Fruit fly (Drosophila melanogaster) whole organism, embryonic: ENCODE results near the gene Jhbp16.
A peak's percentile ranks its signal among the peaks of the same experiment; 100 is the strongest.

Source experiments
- CG1024 ChIP-seq: fragments of 200-800 bp; sonication (Bioruptor generic); IDR thresholded peaks from 2 replicates; pipeline ENCODE4 v1.3.6; 2022; ENCODE audit warnings: missing biosample characterization, missing genetic modification characterization
- CG10274 ChIP-seq: fragments of 200-800 bp; sonication (Bioruptor generic); optimal IDR thresholded peaks from 3 replicates; lab custom pipeline; 2017; ENCODE audit warnings: missing biosample characterization, mild to moderate bottlenecking, missing genetic modification characterization
- CG10431 ChIP-seq: fragments of 200-800 bp; sonication (Bioruptor generic); optimal IDR thresholded peaks from 3 replicates; lab custom pipeline; 2018; ENCODE audit warnings: missing biosample characterization, mild to moderate bottlenecking, missing genetic modification characterization
- CG10654 ChIP-seq: fragments of 200-800 bp; sonication (Bioruptor generic); optimal IDR thresholded peaks from 2 replicates; lab custom pipeline; 2016; ENCODE audit warnings: missing biosample characterization, missing genetic modification characterization
- CG10979 ChIP-seq: fragments of 200-800 bp; sonication (Bioruptor generic); optimal IDR thresholded peaks from 2 replicates; lab custom pipeline; 2018; ENCODE audit warnings: missing biosample characterization, mild to moderate bottlenecking, missing genetic modification characterization, moderate library complexity
- CG11093 ChIP-seq: fragments of 200-800 bp; sonication (Bioruptor generic); IDR thresholded peaks from 3 replicates; pipeline ENCODE4 v1.3.6; 2022; ENCODE audit warnings: missing biosample characterization, missing genetic modification characterization
- CG12299 ChIP-seq: fragments of 200-800 bp; sonication (Bioruptor generic); optimal IDR thresholded peaks from 2 replicates; lab custom pipeline; 2018; ENCODE audit warnings: missing biosample characterization, mild to moderate bottlenecking, missing genetic modification characterization
- CG1233 ChIP-seq: fragments of 200-800 bp; sonication (Bioruptor generic); optimal IDR thresholded peaks from 4 replicates; lab custom pipeline; 2018; ENCODE audit warnings: missing biosample characterization, mild to moderate bottlenecking, missing genetic modification characterization
- CG13775 ChIP-seq: fragments of 200-800 bp; sonication (Bioruptor generic); optimal IDR thresholded peaks from 3 replicates; lab custom pipeline; 2017; ENCODE audit warnings: missing biosample characterization, mild to moderate bottlenecking, missing genetic modification characterization
- CG14050 ChIP-seq: fragments of 200-800 bp; sonication (Bioruptor generic); IDR thresholded peaks from 3 replicates; pipeline ENCODE4 v1.3.6; 2022; ENCODE audit warnings: missing biosample characterization, missing genetic modification characterization
- CG15601 ChIP-seq: fragments of 200-800 bp; sonication (Bioruptor generic); optimal IDR thresholded peaks from 3 replicates; lab custom pipeline; 2019; ENCODE audit warnings: missing biosample characterization, mild to moderate bottlenecking, missing genetic modification characterization, moderate library complexity
- CG17328 ChIP-seq: fragments of 200-800 bp; sonication (Bioruptor generic); IDR thresholded peaks from 2 replicates; pipeline ENCODE4 v1.3.6; 2022; ENCODE audit warnings: missing biosample characterization, missing genetic modification characterization
- CG17912 ChIP-seq: fragments of 200-800 bp; sonication (Bioruptor generic); optimal IDR thresholded peaks from 2 replicates; lab custom pipeline; 2018; ENCODE audit warnings: missing biosample characterization, mild to moderate bottlenecking, missing genetic modification characterization
- CG18599 ChIP-seq: fragments of 200-800 bp; sonication (Bioruptor generic); optimal IDR thresholded peaks from 3 replicates; lab custom pipeline; 2017; ENCODE audit warnings: missing biosample characterization, missing genetic modification characterization, mild to moderate bottlenecking, moderate library complexity, missing genetic modification reagents
- CG2678 ChIP-seq: fragments of 200-800 bp; sonication (Bioruptor generic); optimal IDR thresholded peaks from 3 replicates; lab custom pipeline; 2019; ENCODE audit warnings: missing biosample characterization, mild to moderate bottlenecking, missing genetic modification characterization, moderate library complexity
- CG30020 ChIP-seq: fragments of 200-800 bp; optimal IDR thresholded peaks from 2 replicates; lab custom pipeline; 2019; ENCODE audit warnings: missing biosample characterization, mild to moderate bottlenecking, missing genetic modification characterization, moderate library complexity
- CG31224 ChIP-seq: fragments of 200-800 bp; sonication (Bioruptor generic); IDR thresholded peaks from 2 replicates; pipeline ENCODE4 v1.3.6; 2022; ENCODE audit warnings: missing biosample characterization, missing genetic modification characterization
- CG33557 ChIP-seq: fragments of 200-800 bp; sonication (Bioruptor generic); optimal IDR thresholded peaks from 2 replicates; lab custom pipeline; 2019; ENCODE audit warnings: missing biosample characterization, mild to moderate bottlenecking, missing genetic modification characterization, moderate library complexity
- CG3407 ChIP-seq: fragments of 200-800 bp; sonication (Bioruptor generic); optimal IDR thresholded peaks from 2 replicates; lab custom pipeline; 2018; ENCODE audit warnings: missing biosample characterization, mild to moderate bottlenecking, missing genetic modification characterization
- CG3995 ChIP-seq: fragments of 200-800 bp; sonication (Bioruptor generic); optimal IDR thresholded peaks from 3 replicates; lab custom pipeline; 2016; ENCODE audit warnings: missing biosample characterization, missing genetic modification characterization
- CG6654 ChIP-seq: fragments of 200-800 bp; sonication (Bioruptor generic); optimal IDR thresholded peaks from 2 replicates; lab custom pipeline; 2017; ENCODE audit warnings: missing biosample characterization, mild to moderate bottlenecking, missing genetic modification characterization
- CG7357 ChIP-seq: fragments of 200-800 bp; sonication (Bioruptor generic); IDR thresholded peaks from 3 replicates; pipeline ENCODE4 v1.3.6; 2022; ENCODE audit warnings: missing biosample characterization, missing genetic modification characterization
- CoRest ChIP-seq: fragments of 200-800 bp; sonication (Bioruptor generic); optimal IDR thresholded peaks from 3 replicates; lab custom pipeline; 2018; ENCODE audit warnings: missing biosample characterization, mild to moderate bottlenecking, missing genetic modification characterization, moderate library complexity
- Elba2 ChIP-seq: fragments of 200-800 bp; sonication (Bioruptor generic); optimal IDR thresholded peaks from 3 replicates; lab custom pipeline; 2016; ENCODE audit warnings: missing biosample characterization, missing genetic modification characterization
- Gsc ChIP-seq: fragments of 200-800 bp; sonication (Bioruptor generic); IDR thresholded peaks from 2 replicates; pipeline ENCODE4 v1.3.6; 2022; ENCODE audit warnings: missing biosample characterization, missing genetic modification characterization
- H2.0 ChIP-seq: fragments of 200-800 bp; sonication (Bioruptor generic); IDR thresholded peaks from 2 replicates; pipeline ENCODE4 v1.3.6; 2022; ENCODE audit warnings: missing biosample characterization, missing genetic modification characterization
- Hsf ChIP-seq: fragments of 200-800 bp; sonication (Bioruptor generic); optimal IDR thresholded peaks from 3 replicates; lab custom pipeline; 2016; ENCODE audit warnings: missing biosample characterization, missing genetic modification characterization
- Kr ChIP-seq: fragments of 200-800 bp; sonication (Bioruptor generic); optimal IDR thresholded peaks from 2 replicates; lab custom pipeline; 2017; ENCODE audit warnings: missing biosample characterization, mild to moderate bottlenecking, missing genetic modification characterization
- Meics ChIP-seq: fragments of 200-800 bp; sonication (Bioruptor generic); optimal IDR thresholded peaks from 2 replicates; lab custom pipeline; 2017; ENCODE audit warnings: missing biosample characterization, mild to moderate bottlenecking, missing genetic modification characterization
- Mrtf ChIP-seq: fragments of 200-800 bp; sonication (Bioruptor generic); IDR thresholded peaks from 3 replicates; pipeline ENCODE4 v1.3.6; 2022; ENCODE audit warnings: missing biosample characterization, missing genetic modification characterization
- NC2β ChIP-seq: fragments of 200-800 bp; sonication (Bioruptor generic); optimal IDR thresholded peaks from 2 replicates; lab custom pipeline; 2016; ENCODE audit warnings: missing biosample characterization, missing genetic modification characterization
- Neu2 ChIP-seq: fragments of 200-800 bp; sonication (Bioruptor generic); optimal IDR thresholded peaks from 3 replicates; lab custom pipeline; 2016; ENCODE audit warnings: missing biosample characterization, missing genetic modification characterization, borderline replicate concordance
- Poxn ChIP-seq: fragments of 200-800 bp; sonication (Bioruptor generic); IDR thresholded peaks from 2 replicates; pipeline ENCODE4 v1.3.6; 2022; ENCODE audit warnings: missing biosample characterization, missing genetic modification characterization
- Sox100B ChIP-seq: fragments of 200-800 bp; sonication (Bioruptor generic); optimal IDR thresholded peaks from 3 replicates; lab custom pipeline; 2018; ENCODE audit warnings: missing biosample characterization, mild to moderate bottlenecking, missing genetic modification characterization
- Sry-β ChIP-seq: fragments of 200-800 bp; sonication (Bioruptor generic); optimal IDR thresholded peaks from 2 replicates; lab custom pipeline; 2018; ENCODE audit warnings: missing biosample characterization, mild to moderate bottlenecking, missing genetic modification characterization, moderate library complexity
- YL-1 ChIP-seq: fragments of 200-800 bp; sonication (Bioruptor generic); optimal IDR thresholded peaks from 3 replicates; lab custom pipeline; 2017; ENCODE audit warnings: missing biosample characterization, mild to moderate bottlenecking, missing genetic modification characterization
- bcd ChIP-seq: fragments of 200-800 bp; sonication (Bioruptor generic); optimal IDR thresholded peaks from 2 replicates; lab custom pipeline; 2017; ENCODE audit warnings: missing biosample characterization, mild to moderate bottlenecking, missing genetic modification characterization
- caup ChIP-seq: fragments of 200-800 bp; sonication (Bioruptor generic); optimal IDR thresholded peaks from 3 replicates; lab custom pipeline; 2017; ENCODE audit warnings: missing biosample characterization, mild to moderate bottlenecking, missing genetic modification characterization, moderate library complexity; ENCODE audit not compliant: severe bottlenecking
- crp ChIP-seq, 2 experiments: fragments of 200-800 bp; sonication (Bioruptor generic); optimal IDR thresholded peaks; 2 replicates in 1 of 2; 3 replicates in 1 of 2; lab custom pipeline; 2017; ENCODE audit warnings: missing biosample characterization in 2 of 2, missing genetic modification characterization in 2 of 2, mild to moderate bottlenecking in 1 of 2, moderate library complexity in 1 of 2
- gfzf ChIP-seq: fragments of 200-800 bp; sonication (Bioruptor generic); optimal IDR thresholded peaks from 2 replicates; lab custom pipeline; 2016; ENCODE audit warnings: missing biosample characterization, mild to moderate bottlenecking, missing genetic modification characterization, moderate library complexity
- grn ChIP-seq: fragments of 200-800 bp; sonication (Bioruptor generic); optimal IDR thresholded peaks from 3 replicates; lab custom pipeline; 2017; ENCODE audit warnings: missing biosample characterization, missing genetic modification characterization
- hbn ChIP-seq: fragments of 200-800 bp; sonication (Bioruptor generic); IDR thresholded peaks from 2 replicates; pipeline ENCODE4 v1.3.6; 2022; ENCODE audit warnings: missing biosample characterization, missing genetic modification characterization; ENCODE audit not compliant: partially characterized antibody
- jigr1 ChIP-seq: fragments of 200-800 bp; sonication (Bioruptor generic); IDR thresholded peaks from 3 replicates; pipeline ENCODE4 v1.3.6; 2022; ENCODE audit warnings: missing biosample characterization, missing genetic modification characterization
- kay ChIP-seq: fragments of 200-800 bp; sonication (Bioruptor generic); optimal IDR thresholded peaks from 2 replicates; lab custom pipeline; 2016; ENCODE audit warnings: missing biosample characterization, missing genetic modification characterization
- kni ChIP-seq: fragments of 200-800 bp; sonication (Bioruptor generic); optimal IDR thresholded peaks from 3 replicates; lab custom pipeline; 2017; ENCODE audit warnings: mild to moderate bottlenecking, missing biosample characterization, missing genetic modification reagents, missing genetic modification characterization
- pho ChIP-seq: fragments of 200-800 bp; sonication (Bioruptor generic); optimal IDR thresholded peaks from 2 replicates; lab custom pipeline; 2016; ENCODE audit warnings: missing biosample characterization, missing genetic modification characterization
- pita ChIP-seq: fragments of 200-800 bp; sonication (Bioruptor generic); optimal IDR thresholded peaks from 2 replicates; lab custom pipeline; 2017; ENCODE audit warnings: missing biosample characterization, mild to moderate bottlenecking, missing genetic modification characterization
- sens ChIP-seq: fragments of 200-800 bp; sonication (Bioruptor generic); peaks from one replicate; lab custom pipeline; 2016; ENCODE audit warnings: missing biosample characterization, missing genetic modification characterization
- tio ChIP-seq: fragments of 200-800 bp; sonication (Bioruptor generic); optimal IDR thresholded peaks from 2 replicates; lab custom pipeline; 2017; ENCODE audit warnings: missing biosample characterization, missing genetic modification characterization, inconsistent platforms
- zfh1 ChIP-seq: fragments of 200-800 bp; sonication (Bioruptor generic); IDR thresholded peaks from 3 replicates; pipeline ENCODE4 v1.3.6; 2022; ENCODE audit warnings: missing biosample characterization, missing genetic modification characterization

The Jhbp16 gene

DNA sequence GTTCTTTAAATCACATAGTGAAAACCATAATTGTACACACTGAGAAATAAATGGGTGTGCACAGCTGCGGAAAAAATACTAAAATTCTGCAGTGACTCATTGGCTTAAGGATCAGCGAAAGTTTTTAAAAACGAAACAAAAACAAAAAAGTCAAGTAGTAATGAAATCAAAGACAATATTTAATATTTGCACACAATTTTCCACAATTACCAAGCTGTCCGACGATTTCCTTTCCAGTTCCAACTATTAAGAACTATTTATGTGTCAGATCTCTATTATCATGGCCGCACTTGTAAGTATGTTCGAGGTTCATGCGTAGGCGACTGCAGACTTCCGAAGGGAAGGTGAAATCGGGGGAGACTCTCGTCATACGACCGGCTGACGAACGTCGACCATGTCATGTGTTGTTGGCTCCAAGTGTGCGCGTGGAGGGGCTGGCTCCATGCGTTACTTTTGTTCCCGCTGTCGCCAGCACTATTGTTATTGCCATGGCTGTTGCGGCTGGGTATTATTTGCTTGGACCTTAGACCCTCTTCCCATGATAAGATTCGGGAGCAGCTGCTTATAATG is 49.2 kb upstream of the Jhbp16 start (continued):
- TF ChIP-seq Elba2, result no peak
- TF ChIP-seq CG11093, result no peak
- TF ChIP-seq CG18599 (GFP tag; lab: Kevin White, UChicago), result peak; percentile 53
- peak; percentile 63 for TF ChIP-seq CoRest (tag; lab: Kevin White, UChicago)
- TF ChIP-seq CG10431 (GFP tag; lab: Kevin White, UChicago), result no peak
- no peak for TF ChIP-seq gfzf (GFP tag; lab: Kevin White, UChicago)
- no peak for TF ChIP-seq Mrtf (GFP tag; lab: Robert Waterston, UW)
- no peak for TF ChIP-seq CG17912 (GFP tag; lab: Kevin White, UChicago)
- peak; percentile 60 for TF ChIP-seq bcd (GFP tag; lab: Kevin White, UChicago)
- peak; percentile 26 for TF ChIP-seq CG3407
- 0 out of 3 replicates have a peak, but pooled peaks have one; percentile 53 for TF ChIP-seq CG7357
- TF ChIP-seq Sox100B (GFP tag; lab: Kevin White, UChicago), result peak; percentile 24
- TF ChIP-seq zfh1 (GFP tag; lab: Robert Waterston, UW), result no peak
- peak; percentile 44 for TF ChIP-seq caup (GFP tag; lab: Kevin White, UChicago)
- peak; percentile 65 for TF ChIP-seq Hsf (GFP tag; lab: Kevin White, UChicago)
- TF ChIP-seq tio, result peak; percentile 57
- TF ChIP-seq kni, result no peak
- peak; percentile 10 for TF ChIP-seq YL-1 (GFP tag; lab: Kevin White, UChicago)
- TF ChIP-seq Neu2 (GFP tag; lab: Kevin White, UChicago), result no peak
- peak; percentile 28 for TF ChIP-seq CG1233 (GFP tag; lab: Kevin White, UChicago)
- TF ChIP-seq CG2678 (tag; lab: Kevin White, UChicago), result peak; percentile 78
- TF ChIP-seq CG3995, result peak; percentile 26
- TF ChIP-seq Meics, result peak; percentile 79
- TF ChIP-seq Sry-β (GFP tag; lab: Kevin White, UChicago), result no peak
- TF ChIP-seq CG10274, result peak; percentile 53
- no peak for TF ChIP-seq NC2β (GFP tag; lab: Kevin White, UChicago)
- no peak for TF ChIP-seq grn (GFP tag; lab: Kevin White, UChicago)
- TF ChIP-seq sens (GFP tag; lab: Kevin White, UChicago), result peak; percentile 92
- no peak for TF ChIP-seq Kr
- TF ChIP-seq kay, result peak; percentile 69
- TF ChIP-seq hbn (GFP tag; lab: Robert Waterston, UW), result no peak
- peak; percentile 48 for TF ChIP-seq pho
- no peak for TF ChIP-seq Poxn (GFP tag; lab: Robert Waterston, UW)
- TF ChIP-seq CG15601, result peak; percentile 12
- peak; percentile 50 for TF ChIP-seq CG13775
- TF ChIP-seq jigr1 (GFP tag; lab: Robert Waterston, UW), result no peak
- peak; percentile 33 for TF ChIP-seq CG10654 (GFP tag; lab: Kevin White, UChicago)
- TF ChIP-seq pita (GFP tag; lab: Kevin White, UChicago), result no peak
- TF ChIP-seq CG30020 (tag; lab: Kevin White, UChicago), result no peak
- TF ChIP-seq CG6654, result peak; percentile 35
- no peak for TF ChIP-seq CG33557 (GFP tag; lab: Kevin White, UChicago)
- TF ChIP-seq crp (GFP tag; optimal IDR thresholded peaks at IDR 0.05; lab: Kevin White, UChicago), result peak in 1 of 2 experiments; percentile 24
- TF ChIP-seq Gsc (GFP tag; lab: Robert Waterston, UW), result no peak
- no peak for TF ChIP-seq CG31224 (GFP tag; lab: Robert Waterston, UW)
- no peak for TF ChIP-seq CG12299
- no peak for TF ChIP-seq CG1024 (GFP tag; lab: Robert Waterston, UW)
- TF ChIP-seq H2.0 (GFP tag; lab: Robert Waterston, UW), result no peak
- peak; percentile 54 for TF ChIP-seq CG10979
- TF ChIP-seq CG17328 (GFP tag; lab: Robert Waterston, UW), result no peak
- TF ChIP-seq CG14050 (GFP tag; lab: Robert Waterston, UW), result no peak
